Worm (Caenorhabditis elegans) whole organism, mixed stage, embryonic: ENCODE measurements around the gene R08A2.5.

Source experiments
- blmp-1 ChIP-seq: fragments of 150-350 bp; optimal IDR thresholded peaks from 2 replicates; lab custom pipeline; 2014; ENCODE audit warnings: missing biosample characterization, missing genetic modification characterization
- elt-3 ChIP-seq: fragments of 150-350 bp; optimal IDR thresholded peaks from 2 replicates; lab custom pipeline; 2014; ENCODE audit warnings: missing biosample characterization, missing genetic modification characterization
- lin-13 ChIP-seq: fragments of 150-350 bp; optimal IDR thresholded peaks from 2 replicates; lab custom pipeline; 2014; ENCODE audit warnings: missing biosample characterization, missing genetic modification characterization
- nhr-28 ChIP-seq: fragments of 150-350 bp; optimal IDR thresholded peaks from 2 replicates; lab custom pipeline; 2014; ENCODE audit warnings: missing biosample characterization, missing genetic modification characterization
- unc-39 ChIP-seq: fragments of 150-350 bp; optimal IDR thresholded peaks from 2 replicates; lab custom pipeline; 2014; ENCODE audit warnings: missing biosample characterization, missing genetic modification characterization
- unc-62 ChIP-seq: fragments of 150-350 bp; optimal IDR thresholded peaks from 2 replicates; lab custom pipeline; 2014; ENCODE audit warnings: missing biosample characterization, missing genetic modification reagents, missing genetic modification characterization
- ztf-11 ChIP-seq: fragments of 150-350 bp; optimal IDR thresholded peaks from 2 replicates; lab custom pipeline; 2014; ENCODE audit warnings: missing biosample characterization, missing genetic modification characterization

DNA sequence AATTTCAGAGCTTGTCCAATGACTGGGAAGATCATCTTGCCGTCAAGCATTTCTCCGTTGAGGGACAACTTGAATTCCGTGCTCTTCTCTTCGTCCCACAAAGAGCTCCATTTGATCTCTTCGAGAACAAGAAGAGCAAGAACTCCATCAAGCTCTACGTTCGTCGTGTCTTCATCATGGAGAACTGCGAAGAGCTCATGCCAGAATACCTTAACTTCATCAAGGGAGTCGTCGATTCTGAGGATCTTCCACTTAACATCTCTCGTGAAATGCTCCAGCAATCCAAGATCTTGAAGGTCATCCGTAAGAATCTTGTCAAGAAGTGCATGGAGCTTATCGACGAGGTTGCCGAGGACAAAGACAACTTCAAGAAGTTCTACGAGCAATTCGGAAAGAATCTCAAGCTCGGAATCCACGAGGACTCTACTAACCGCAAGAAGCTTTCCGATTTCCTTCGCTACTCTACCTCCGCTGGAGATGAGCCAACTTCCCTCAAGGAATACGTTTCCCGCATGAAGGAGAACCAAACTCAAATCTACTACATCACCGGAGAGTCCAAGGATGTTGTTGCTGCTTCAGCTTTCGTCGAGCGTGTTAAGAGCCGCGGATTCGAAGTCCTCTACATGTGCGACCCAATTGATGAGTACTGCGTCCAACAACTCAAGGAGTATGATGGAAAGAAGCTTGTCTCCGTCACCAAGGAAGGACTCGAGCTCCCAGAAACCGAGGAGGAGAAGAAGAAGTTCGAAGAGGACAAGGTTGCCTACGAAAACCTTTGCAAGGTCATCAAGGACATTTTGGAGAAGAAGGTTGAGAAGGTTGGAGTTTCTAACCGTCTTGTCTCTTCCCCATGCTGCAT is 25.1 kb upstream of the R08A2.5 start:
- TF ChIP-seq nhr-28 (tag; lab: Kevin White, UChicago) (no peak), unc-39 (tag; lab: Kevin White, UChicago) (no peak), elt-3 (tag; lab: Kevin White, UChicago) (no peak), unc-62 (no peak), lin-13 (tag; lab: Kevin White, UChicago) (no peak), ztf-11 (tag; lab: Kevin White, UChicago) (no peak), blmp-1 (tag; lab: Kevin White, UChicago) (no peak)
